Fruit fly (Drosophila melanogaster) Kc167 (cell line): Measurements from ENCODE around the gene msl-3.

Experiments used
- Myc ChIP-seq: fragments of >200 bp; optimal IDR thresholded peaks from 2 replicates; lab custom pipeline; 2017; ENCODE audit warnings: missing external identifiers
- Sin3A ChIP-seq: fragments of >200 bp; optimal IDR thresholded peaks from 2 replicates; lab custom pipeline; 2018; ENCODE audit warnings: missing external identifiers
- h ChIP-seq: fragments of >200 bp; optimal IDR thresholded peaks from 3 replicates; lab custom pipeline; 2018; ENCODE audit warnings: missing external identifiers
- insv ChIP-seq: fragments of >200 bp; optimal IDR thresholded peaks from 3 replicates; lab custom pipeline; 2018; ENCODE audit warnings: missing external identifiers
- psq ChIP-seq: fragments of >200 bp; optimal IDR thresholded peaks from 2 replicates; lab custom pipeline; 2017; ENCODE audit warnings: missing external identifiers
- ttk ChIP-seq: sonication (Bioruptor generic); optimal IDR thresholded peaks from 2 replicates; lab custom pipeline; 2017; ENCODE audit warnings: missing external identifiers

dm6 chr3L:7094020-7094419 lies 31.3 kb downstream of the msl-3 start:
- TF ChIP-seq Sin3A (lab: Kevin White, UChicago): no peak
- TF ChIP-seq insv (lab: Kevin White, UChicago): no peak
- TF ChIP-seq Myc (lab: Kevin White, UChicago): no peak
- no peak for TF ChIP-seq h (lab: Kevin White, UChicago)
- no peak for TF ChIP-seq ttk (lab: Kevin White, UChicago)
- TF ChIP-seq psq: no peak
